Fruit fly (Drosophila melanogaster): Measurements from ENCODE around the gene beta'COP.

DNA sequence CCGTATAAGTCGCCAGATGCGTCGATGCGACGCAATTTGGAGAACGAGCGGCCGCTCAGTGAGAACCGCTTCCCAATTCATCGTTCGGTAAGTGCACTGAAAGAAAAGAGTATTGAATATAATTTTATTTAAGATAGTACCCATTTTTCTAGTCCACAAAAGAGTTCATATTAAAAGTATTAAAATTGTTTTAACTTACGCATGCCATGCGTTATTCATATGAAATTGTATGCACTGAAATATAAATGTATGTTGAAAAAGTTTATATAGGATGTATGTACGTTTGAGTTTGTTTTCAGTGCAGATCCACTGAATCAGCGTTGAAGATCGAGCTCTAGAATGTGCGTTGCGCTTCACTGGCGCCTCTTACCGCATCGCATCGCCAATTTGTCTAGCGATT lies 20.9 kb downstream of the beta'COP start:
- TF ChIP-seq h (optimal IDR thresholded peaks at IDR 0.05) (no peak), psq (optimal IDR thresholded peaks at IDR 0.05) (no peak), Myc (optimal IDR thresholded peaks at IDR 0.05) (no peak)
